Worm (Caenorhabditis elegans): ENCODE results near the gene ttr-50.

Gene ttr-50

ce11 chrIV:11645354-11645753, 4.5 kb upstream of the ttr-50 start:
- TF ChIP-seq him-1 (tag; optimal IDR thresholded peaks at IDR 0.05) (no peak), dao-5 (tag; optimal IDR thresholded peaks at IDR 0.05) (no peak), W03F9.2 (tag; optimal IDR thresholded peaks at IDR 0.05) (no peak)

ce11 chrIV:11644705-11645104, 3.9 kb upstream of the ttr-50 start:
- TF ChIP-seq dao-5 (tag; optimal IDR thresholded peaks at IDR 0.05) (no peak), him-1 (tag; optimal IDR thresholded peaks at IDR 0.05) (no peak), W03F9.2 (tag; optimal IDR thresholded peaks at IDR 0.05) (no peak)

ce11 chrIV:11643829-11644228, 3.0 kb upstream of the ttr-50 start, which contains the start of gene prx-2:
prx-2 (plus strand) TSS chrIV:11644129.
- TF ChIP-seq him-1 (tag; optimal IDR thresholded peaks at IDR 0.05) (no peak), W03F9.2 (tag; optimal IDR thresholded peaks at IDR 0.05) (no peak), dao-5 (tag; optimal IDR thresholded peaks at IDR 0.05) (no peak)

- TF ChIP-seq dao-5 (tag; optimal IDR thresholded peaks at IDR 0.05) (no peak), W03F9.2 (tag; optimal IDR thresholded peaks at IDR 0.05) (no peak), him-1 (tag; optimal IDR thresholded peaks at IDR 0.05) (no peak)
Measured at ce11 chrIV:11641802-11642201, 987 bp upstream of the ttr-50 start, which contains the start of gene ZK809.1. ZK809.1 (plus strand) TSS chrIV:11642102.

- TF ChIP-seq him-1 (tag; optimal IDR thresholded peaks at IDR 0.05), result no peak
Measured at ce11 chrIV:11638016-11638415, 2.8 kb downstream of the ttr-50 start, which contains the start of gene rbm-17. rbm-17 (plus strand) TSS chrIV:11638316.

ce11 chrIV:11636409-11636723, 4.4 kb downstream of the ttr-50 start, which contains the start of gene F58B3.6:
F58B3.6 (plus strand) TSS chrIV:11636648.
- TF ChIP-seq W03F9.2 (tag; optimal IDR thresholded peaks at IDR 0.05), result no peak
- TF ChIP-seq him-1 (tag; optimal IDR thresholded peaks at IDR 0.05), result no peak
- no peak for TF ChIP-seq dao-5 (tag; optimal IDR thresholded peaks at IDR 0.05)

- no peak for TF ChIP-seq dao-5 (tag; optimal IDR thresholded peaks at IDR 0.05)
- TF ChIP-seq W03F9.2 (tag; optimal IDR thresholded peaks at IDR 0.05), result peak; percentile 66
- TF ChIP-seq him-1 (tag; optimal IDR thresholded peaks at IDR 0.05), result no peak
Measured at ce11 chrIV:11635437-11636408, 5.1 kb downstream of the ttr-50 start, which contains the start of gene mars-1. mars-1 (minus strand) TSS chrIV:11635487.

ce11 chrIV:11631750-11632149, 9.1 kb downstream of the ttr-50 start, which contains the start of gene F58B3.4:
F58B3.4 (minus strand) TSS chrIV:11631850.
- TF ChIP-seq him-1 (tag; optimal IDR thresholded peaks at IDR 0.05), result no peak
- no peak for TF ChIP-seq dao-5 (tag; optimal IDR thresholded peaks at IDR 0.05)
- no peak for TF ChIP-seq W03F9.2 (tag; optimal IDR thresholded peaks at IDR 0.05)

ce11 chrIV:11627847-11628246, 13.0 kb downstream of the ttr-50 start, which contains the start of gene lys-6:
lys-6 (minus strand) TSS chrIV:11627947.
- TF ChIP-seq him-1 (tag; optimal IDR thresholded peaks at IDR 0.05), result no peak
- no peak for TF ChIP-seq W03F9.2 (tag; optimal IDR thresholded peaks at IDR 0.05)
- TF ChIP-seq dao-5 (tag; optimal IDR thresholded peaks at IDR 0.05), result no peak

ce11 chrIV:11625482-11625881, 15.3 kb downstream of the ttr-50 start, which contains the start of gene lys-5:
lys-5 (minus strand) TSS chrIV:11625582.
- TF ChIP-seq dao-5 (tag; optimal IDR thresholded peaks at IDR 0.05), result no peak
- TF ChIP-seq him-1 (tag; optimal IDR thresholded peaks at IDR 0.05), result no peak
- no peak for TF ChIP-seq W03F9.2 (tag; optimal IDR thresholded peaks at IDR 0.05)

ce11 chrIV:11623759-11624287, 17.0 kb downstream of the ttr-50 start:
- TF ChIP-seq W03F9.2 (tag; optimal IDR thresholded peaks at IDR 0.05) (no peak), dao-5 (tag; optimal IDR thresholded peaks at IDR 0.05) (no peak), him-1 (tag; optimal IDR thresholded peaks at IDR 0.05) (no peak)

ce11 chrIV:11623060-11623459, 17.8 kb downstream of the ttr-50 start, which contains the start of gene lys-4:
lys-4 (minus strand) TSS chrIV:11623174.
- no peak for TF ChIP-seq dao-5 (tag; optimal IDR thresholded peaks at IDR 0.05)
- no peak for TF ChIP-seq W03F9.2 (tag; optimal IDR thresholded peaks at IDR 0.05)

- TF ChIP-seq him-1 (tag; optimal IDR thresholded peaks at IDR 0.05), result no peak
- TF ChIP-seq W03F9.2 (tag; optimal IDR thresholded peaks at IDR 0.05), result no peak
- TF ChIP-seq dao-5 (tag; optimal IDR thresholded peaks at IDR 0.05), result no peak
Measured at ce11 chrIV:11622336-11622735, 18.5 kb downstream of the ttr-50 start.

ce11 chrIV:11620909-11621308, 19.9 kb downstream of the ttr-50 start, which contains the start of gene dsl-5:
dsl-5 (minus strand) TSS chrIV:11621009.
- TF ChIP-seq him-1 (tag; optimal IDR thresholded peaks at IDR 0.05) (no peak), W03F9.2 (tag; optimal IDR thresholded peaks at IDR 0.05) (no peak), dao-5 (tag; optimal IDR thresholded peaks at IDR 0.05) (no peak)

All from whole organism, L4/young adult.